Worm (Caenorhabditis elegans): ENCODE results near the gene nfx-1.

DNA sequence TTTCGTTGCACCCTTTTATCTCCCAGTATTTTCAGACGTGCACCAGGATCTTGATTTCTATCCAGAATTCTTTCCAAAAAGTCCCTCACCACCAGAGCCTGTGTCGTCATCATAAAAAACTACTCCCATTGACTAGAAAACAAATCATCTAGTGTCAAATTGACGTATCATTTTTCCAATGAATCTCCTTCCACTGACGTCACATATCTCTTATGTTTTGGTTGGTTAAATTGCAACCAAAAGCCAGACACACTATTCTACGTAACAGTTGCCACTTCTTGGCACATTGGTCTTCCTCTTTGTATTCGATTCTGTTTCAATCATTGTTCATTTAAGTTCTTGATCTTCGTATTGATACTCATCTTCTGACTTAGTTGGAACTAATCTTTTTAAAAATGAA lies 22.9 kb downstream of the nfx-1 start:
- TF ChIP-seq ama-1 (optimal IDR thresholded peaks at IDR 0.05) (no peak), nhr-77 (tag; optimal IDR thresholded peaks at IDR 0.05) (no peak), pag-3 (tag; optimal IDR thresholded peaks at IDR 0.05; ENCODE audit: borderline replicate concordance, insufficient read depth) (no peak), C34B4.2 (tag; optimal IDR thresholded peaks at IDR 0.05) (no peak), hpl-2 (GFP tag; optimal IDR thresholded peaks at IDR 0.05) (no peak), grh-1 (GFP tag; IDR thresholded peaks at IDR 0.05) (no peak), fos-1 (tag; optimal IDR thresholded peaks at IDR 0.05) (no peak), skn-1 (tag; optimal IDR thresholded peaks at IDR 0.05) (no peak), unc-62 (GFP tag; optimal IDR thresholded peaks at IDR 0.05) (no peak)
